Fruit fly (Drosophila melanogaster) whole organism, embryonic: ENCODE results near the gene CG1233.

Experiments
- ATbp ChIP-seq: fragments of 200-800 bp; sonication (Bioruptor generic); optimal IDR thresholded peaks from 2 replicates; lab custom pipeline; 2017; ENCODE audit warnings: missing biosample characterization, mild to moderate bottlenecking, missing genetic modification characterization, missing genetic modification reagents
- Bgb ChIP-seq: fragments of 200-800 bp; sonication (Bioruptor generic); IDR thresholded peaks from 2 replicates; pipeline ENCODE4 v1.3.6; 2022; ENCODE audit warnings: missing biosample characterization, missing genetic modification characterization; ENCODE audit not compliant: partially characterized antibody
- CG10543 ChIP-seq: fragments of 200-800 bp; sonication (Bioruptor generic); optimal IDR thresholded peaks from 3 replicates; lab custom pipeline; 2017; ENCODE audit warnings: missing biosample characterization, mild to moderate bottlenecking, missing genetic modification characterization, moderate library complexity
- CG11695 ChIP-seq: fragments of 200-800 bp; sonication (Bioruptor generic); IDR thresholded peaks from 3 replicates; pipeline ENCODE4 v1.3.6; 2022; ENCODE audit warnings: missing biosample characterization, missing genetic modification characterization
- CG11723 ChIP-seq: fragments of 200-800 bp; sonication (Bioruptor generic); optimal IDR thresholded peaks from 2 replicates; lab custom pipeline; 2017; ENCODE audit warnings: missing biosample characterization, mild to moderate bottlenecking, missing genetic modification characterization
- CG12236 ChIP-seq: fragments of 200-800 bp; sonication (Bioruptor generic); optimal IDR thresholded peaks from 2 replicates; lab custom pipeline; 2016; ENCODE audit warnings: missing biosample characterization, missing genetic modification characterization
- CG12299 ChIP-seq: fragments of 200-800 bp; sonication (Bioruptor generic); optimal IDR thresholded peaks from 2 replicates; lab custom pipeline; 2018; ENCODE audit warnings: missing biosample characterization, mild to moderate bottlenecking, missing genetic modification characterization
- CG12659 ChIP-seq: fragments of 200-800 bp; sonication (Bioruptor generic); optimal IDR thresholded peaks from 3 replicates; lab custom pipeline; 2017; ENCODE audit warnings: mild to moderate bottlenecking, missing biosample characterization, missing genetic modification reagents, missing genetic modification characterization
- CG12769 ChIP-seq: fragments of 200-800 bp; sonication (Bioruptor generic); optimal IDR thresholded peaks from 2 replicates; lab custom pipeline; 2019; ENCODE audit warnings: missing biosample characterization, mild to moderate bottlenecking, missing genetic modification characterization, moderate library complexity
- CG13287 ChIP-seq: fragments of 200-800 bp; sonication (Bioruptor generic); IDR thresholded peaks from 2 replicates; pipeline ENCODE4 v1.3.6; 2022; ENCODE audit warnings: missing biosample characterization, missing genetic modification characterization; ENCODE audit not compliant: partially characterized antibody
- CG13894 ChIP-seq: fragments of 200-800 bp; sonication (Bioruptor generic); optimal IDR thresholded peaks from 3 replicates; lab custom pipeline; 2018; ENCODE audit warnings: missing biosample characterization, mild to moderate bottlenecking, missing genetic modification characterization, moderate library complexity
- CG15269 ChIP-seq: fragments of 200-800 bp; sonication (Bioruptor generic); optimal IDR thresholded peaks from 2 replicates; lab custom pipeline; 2018; ENCODE audit warnings: missing biosample characterization, mild to moderate bottlenecking, missing genetic modification characterization, moderate library complexity
- CG15601 ChIP-seq: fragments of 200-800 bp; sonication (Bioruptor generic); optimal IDR thresholded peaks from 3 replicates; lab custom pipeline; 2019; ENCODE audit warnings: missing biosample characterization, mild to moderate bottlenecking, missing genetic modification characterization, moderate library complexity
- CG1603 ChIP-seq: fragments of 200-800 bp; sonication (Bioruptor generic); optimal IDR thresholded peaks from 2 replicates; lab custom pipeline; 2019; ENCODE audit warnings: missing biosample characterization, mild to moderate bottlenecking, missing genetic modification characterization, moderate library complexity
- CG18619 ChIP-seq: fragments of 200-800 bp; sonication (Bioruptor generic); optimal IDR thresholded peaks from 3 replicates; lab custom pipeline; 2017; ENCODE audit warnings: missing biosample characterization, mild to moderate bottlenecking, missing genetic modification characterization
- CG18764 ChIP-seq: fragments of 200-800 bp; sonication (Bioruptor generic); optimal IDR thresholded peaks from 3 replicates; lab custom pipeline; 2016; ENCODE audit warnings: missing biosample characterization, missing genetic modification characterization
- CG2116 ChIP-seq: fragments of 200-800 bp; sonication (Bioruptor generic); optimal IDR thresholded peaks from 3 replicates; lab custom pipeline; 2018; ENCODE audit warnings: missing biosample characterization, mild to moderate bottlenecking, missing genetic modification characterization
- CG3407 ChIP-seq: fragments of 200-800 bp; sonication (Bioruptor generic); optimal IDR thresholded peaks from 2 replicates; lab custom pipeline; 2018; ENCODE audit warnings: missing biosample characterization, mild to moderate bottlenecking, missing genetic modification characterization
- CG8290 ChIP-seq, 3 experiments: fragments of 200-800 bp; sonication (Bioruptor generic); optimal IDR thresholded peaks; 2 replicates each; lab custom pipeline; 2016 to 2019; ENCODE audit warnings: missing biosample characterization in 3 of 3, missing genetic modification characterization in 3 of 3, mild to moderate bottlenecking in 2 of 3, moderate library complexity in 1 of 3
- CG8924 ChIP-seq: fragments of 200-800 bp; optimal IDR thresholded peaks from 3 replicates; lab custom pipeline; 2019; ENCODE audit warnings: missing biosample characterization, mild to moderate bottlenecking, missing genetic modification characterization, moderate library complexity
- CTCF ChIP-seq: fragments of 200-800 bp; sonication (Bioruptor generic); optimal IDR thresholded peaks from 2 replicates; lab custom pipeline; 2017; ENCODE audit warnings: missing biosample characterization, mild to moderate bottlenecking, missing genetic modification characterization, moderate library complexity
- Deaf1 ChIP-seq: fragments of 200-800 bp; optimal IDR thresholded peaks from 3 replicates; lab custom pipeline; 2019; ENCODE audit warnings: missing biosample characterization, mild to moderate bottlenecking, missing genetic modification characterization, moderate library complexity
- Doc3 ChIP-seq: fragments of 200-800 bp; sonication (Bioruptor generic); IDR thresholded peaks from 3 replicates; pipeline ENCODE4 v1.3.6; 2022; ENCODE audit warnings: missing biosample characterization, missing genetic modification characterization; ENCODE audit not compliant: partially characterized antibody
- Dp ChIP-seq: fragments of 200-800 bp; sonication (Bioruptor generic); optimal IDR thresholded peaks from 2 replicates; lab custom pipeline; 2018; ENCODE audit warnings: missing biosample characterization, mild to moderate bottlenecking, missing genetic modification characterization, moderate library complexity
- Hmr ChIP-seq: fragments of 200-800 bp; sonication (Bioruptor generic); optimal IDR thresholded peaks from 3 replicates; lab custom pipeline; 2017; ENCODE audit warnings: mild to moderate bottlenecking, missing biosample characterization, missing genetic modification reagents, missing genetic modification characterization
- Hr78 ChIP-seq, 2 experiments: fragments of 200-800 bp in 1 of 2; fragments of >200 bp in 1 of 2; sonication (Bioruptor generic) in 1 of 2; optimal IDR thresholded peaks; 2 replicates each; lab custom pipeline; 2017 to 2019; ENCODE audit warnings: missing biosample characterization in 2 of 2, missing genetic modification characterization in 2 of 2, mild to moderate bottlenecking in 1 of 2, moderate library complexity in 1 of 2
- Jarid2 ChIP-seq: fragments of 200-800 bp; sonication (Bioruptor generic); optimal IDR thresholded peaks from 3 replicates; lab custom pipeline; 2017; ENCODE audit warnings: mild to moderate bottlenecking, missing biosample characterization, missing genetic modification reagents, missing genetic modification characterization
- Meics ChIP-seq: fragments of 200-800 bp; sonication (Bioruptor generic); optimal IDR thresholded peaks from 2 replicates; lab custom pipeline; 2017; ENCODE audit warnings: missing biosample characterization, mild to moderate bottlenecking, missing genetic modification characterization
- Myb ChIP-seq: fragments of 200-800 bp; sonication (Bioruptor generic); optimal IDR thresholded peaks from 2 replicates; lab custom pipeline; 2016; ENCODE audit warnings: missing biosample characterization, missing genetic modification characterization
- Nf-YB ChIP-seq: fragments of 200-800 bp; sonication (Bioruptor generic); optimal IDR thresholded peaks from 3 replicates; lab custom pipeline; 2019; ENCODE audit warnings: missing biosample characterization, mild to moderate bottlenecking, missing genetic modification characterization, moderate library complexity
- Sin3A ChIP-seq: fragments of >200 bp; optimal IDR thresholded peaks from 2 replicates; lab custom pipeline; 2018
- abd-A ChIP-seq: fragments of 200-800 bp; sonication (Bioruptor generic); optimal IDR thresholded peaks from 3 replicates; lab custom pipeline; 2019; ENCODE audit warnings: missing biosample characterization, mild to moderate bottlenecking, missing genetic modification characterization, moderate library complexity
- amos ChIP-seq: fragments of 200-800 bp; sonication (Bioruptor generic); IDR thresholded peaks from 2 replicates; pipeline ENCODE4 v1.3.6; 2022; ENCODE audit warnings: missing biosample characterization, missing genetic modification characterization; ENCODE audit not compliant: partially characterized antibody
- chinmo ChIP-seq: fragments of 200-800 bp; sonication (Bioruptor generic); IDR thresholded peaks from 4 replicates; pipeline ENCODE4 v1.3.6; 2022; ENCODE audit warnings: missing biosample characterization, missing genetic modification characterization; ENCODE audit not compliant: partially characterized antibody
- chm ChIP-seq: fragments of 200-800 bp; sonication (Bioruptor generic); IDR thresholded peaks from 2 replicates; pipeline ENCODE4 v1.3.6; 2022; ENCODE audit warnings: missing biosample characterization, missing genetic modification characterization
- ci ChIP-seq: fragments of 200-800 bp; sonication (Bioruptor generic); IDR thresholded peaks from 3 replicates; pipeline ENCODE4 v1.3.6; 2022; ENCODE audit warnings: missing biosample characterization, missing genetic modification characterization
- ftz-f1 ChIP-seq: fragments of 200-800 bp; sonication (Bioruptor generic); optimal IDR thresholded peaks from 2 replicates; lab custom pipeline; 2016; ENCODE audit warnings: missing biosample characterization, missing genetic modification characterization
- insv ChIP-seq, 2 experiments: fragments of 200-800 bp; sonication (Bioruptor generic); optimal IDR thresholded peaks; 3 replicates each; lab custom pipeline; 2016 to 2018; ENCODE audit warnings: missing biosample characterization in 2 of 2, missing genetic modification characterization in 2 of 2
- mirr ChIP-seq: fragments of 200-800 bp; sonication (Bioruptor generic); optimal IDR thresholded peaks from 3 replicates; lab custom pipeline; 2018; ENCODE audit warnings: missing biosample characterization, mild to moderate bottlenecking, missing genetic modification characterization
- nom ChIP-seq: fragments of 200-800 bp; sonication (Bioruptor generic); optimal IDR thresholded peaks from 2 replicates; lab custom pipeline; 2017; ENCODE audit warnings: missing biosample characterization, missing genetic modification characterization, mild to moderate bottlenecking, moderate library complexity, missing genetic modification reagents
- onecut ChIP-seq: fragments of 200-800 bp; sonication (Bioruptor generic); IDR thresholded peaks from 2 replicates; pipeline ENCODE4 v1.3.6; 2022; ENCODE audit warnings: missing biosample characterization, missing genetic modification characterization
- pros ChIP-seq: fragments of 200-800 bp; sonication (Bioruptor generic); optimal IDR thresholded peaks from 3 replicates; lab custom pipeline; 2019; ENCODE audit warnings: missing biosample characterization, mild to moderate bottlenecking, missing genetic modification characterization, moderate library complexity
- pzg ChIP-seq: fragments of 200-800 bp; sonication (Bioruptor generic); optimal IDR thresholded peaks from 3 replicates; lab custom pipeline; 2018; ENCODE audit warnings: missing biosample characterization, mild to moderate bottlenecking, missing genetic modification characterization, moderate library complexity
- sd ChIP-seq: fragments of 200-800 bp; sonication (Bioruptor generic); optimal IDR thresholded peaks from 3 replicates; lab custom pipeline; 2018; ENCODE audit warnings: missing biosample characterization, mild to moderate bottlenecking, missing genetic modification characterization, moderate library complexity
- sima ChIP-seq: fragments of 200-800 bp; sonication (Bioruptor generic); optimal IDR thresholded peaks from 2 replicates; lab custom pipeline; 2016; ENCODE audit warnings: missing biosample characterization, missing genetic modification characterization
- sqz ChIP-seq: fragments of 200-800 bp; sonication (Bioruptor generic); optimal IDR thresholded peaks from 3 replicates; lab custom pipeline; 2018; ENCODE audit warnings: missing biosample characterization, mild to moderate bottlenecking, missing genetic modification characterization
- sug ChIP-seq: fragments of 200-800 bp; optimal IDR thresholded peaks from 2 replicates; lab custom pipeline; 2019; ENCODE audit warnings: missing biosample characterization, mild to moderate bottlenecking, missing genetic modification characterization, moderate library complexity

CG1233 gene

DNA sequence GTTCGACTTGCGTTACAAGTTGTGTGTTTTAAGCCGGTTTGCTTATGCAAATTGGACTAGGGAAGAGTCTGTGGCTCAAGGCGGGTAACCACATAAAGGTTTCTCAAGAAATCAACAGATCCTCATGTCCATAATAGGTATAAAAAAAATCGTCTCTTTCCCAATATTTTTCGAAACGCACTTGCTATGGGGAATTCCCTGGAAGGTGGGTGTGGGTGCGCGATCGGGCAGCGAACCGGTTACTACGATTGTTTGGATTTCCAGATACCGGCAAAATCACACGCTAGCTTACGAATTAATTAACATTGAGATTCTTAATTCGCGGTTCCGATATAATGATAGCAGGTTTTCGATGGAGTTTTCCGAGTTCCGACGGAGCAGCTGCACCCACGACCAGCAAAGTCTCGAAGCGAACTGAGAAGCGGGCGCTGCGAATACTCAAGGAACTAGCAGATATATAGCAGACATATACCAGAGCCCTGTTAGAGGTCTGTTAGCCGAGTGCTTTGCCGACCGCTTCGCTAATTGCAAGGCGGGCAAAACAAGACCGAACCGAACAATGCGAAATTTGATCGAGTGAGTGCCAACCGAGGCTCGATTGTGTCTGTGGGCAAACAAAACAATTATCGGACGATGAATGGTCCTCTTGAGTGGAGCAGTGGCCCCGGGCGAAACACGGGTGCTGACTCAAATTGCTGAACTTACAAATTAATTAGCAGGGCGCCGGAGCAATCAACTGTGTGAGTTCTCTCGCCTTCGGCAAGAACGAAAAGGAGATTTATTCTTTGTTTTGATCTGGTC, 20.0 kb upstream of the CG1233 start:
- TF ChIP-seq sd (tag; lab: Kevin White, UChicago) (peak; percentile 41), CG3407 (no peak), sug (peak; percentile 1), CG18764 (no peak), CG15269 (tag; lab: Kevin White, UChicago) (peak; percentile 4), CG13287 (GFP tag; lab: Robert Waterston, UW) (peak; percentile 42; the same call in 1 of the 2 replicates), sqz (GFP tag; lab: Kevin White, UChicago) (no peak), ATbp (GFP tag; lab: Kevin White, UChicago) (no peak), CG12299 (no peak), amos (GFP tag; lab: Robert Waterston, UW) (0 out of 2 replicates have a peak, but pooled peaks have one; percentile 12), Sin3A (no peak), CG13894 (tag; lab: Kevin White, UChicago) (peak; percentile 45), sima (GFP tag; lab: Kevin White, UChicago) (no peak), CG12236 (GFP tag; lab: Kevin White, UChicago) (no peak), nom (GFP tag; lab: Kevin White, UChicago) (peak; percentile 53), insv (GFP tag; optimal IDR thresholded peaks at IDR 0.05; lab: Kevin White, UChicago) (no peak), pros (GFP tag; lab: Kevin White, UChicago) (peak; percentile 62), chinmo (GFP tag; lab: Robert Waterston, UW) (peak; percentile 81; the same call in 2 of the 4 replicates), Bgb (GFP tag; lab: Robert Waterston, UW) (peak; percentile 26; the same call in 1 of the 2 replicates), CG8290 (GFP tag; optimal IDR thresholded peaks at IDR 0.05; lab: Kevin White, UChicago) (no peak), CG8290 (tag; optimal IDR thresholded peaks at IDR 0.05; lab: Kevin White, UChicago) (peak in 1 of 2 experiments; percentile 30), mirr (GFP tag; lab: Kevin White, UChicago) (peak; percentile 0), abd-A (tag; lab: Kevin White, UChicago) (peak; percentile 44), CG10543 (GFP tag; lab: Kevin White, UChicago) (peak; percentile 5), Deaf1 (tag; lab: Kevin White, UChicago) (peak; percentile 60), ci (GFP tag; lab: Robert Waterston, UW) (0 out of 3 replicates have a peak, but pooled peaks have one; percentile 17), CG12769 (tag; lab: Kevin White, UChicago) (peak; percentile 26), Jarid2 (GFP tag; lab: Kevin White, UChicago) (peak; percentile 43), ftz-f1 (peak; percentile 44), CG11695 (GFP tag; lab: Robert Waterston, UW) (no peak), CG2116 (GFP tag; lab: Kevin White, UChicago) (no peak), CG11723 (GFP tag; lab: Kevin White, UChicago) (no peak)

DNA sequence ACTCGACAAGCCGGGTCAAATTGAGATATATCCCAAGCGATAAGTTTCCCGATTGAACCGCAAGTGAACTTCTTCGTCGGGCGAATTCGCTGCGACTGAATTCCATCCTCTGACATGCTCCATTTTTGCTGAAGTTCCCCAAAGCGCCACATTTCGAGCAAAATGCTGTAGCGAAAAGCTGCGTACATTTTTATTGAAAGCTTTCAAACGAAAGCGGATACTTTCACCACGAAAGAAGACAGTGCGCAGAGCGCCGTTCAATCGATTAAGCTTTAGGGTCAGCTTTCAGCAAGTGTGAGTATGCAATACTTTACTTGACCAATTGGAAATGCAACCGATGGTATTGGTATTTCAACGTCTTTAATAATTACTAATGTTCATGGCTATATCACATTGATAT, 18.4 kb upstream of the CG1233 start, which contains the start of gene mthl10:
mthl10 (minus strand) TSS at position 77 of the 400 bp plus-strand sequence.
- no peak for TF ChIP-seq Meics (GFP tag; lab: Kevin White, UChicago)
- TF ChIP-seq Doc3 (GFP tag; lab: Robert Waterston, UW), result no peak
- TF ChIP-seq CG1603 (tag; lab: Kevin White, UChicago), result peak; percentile 15
- no peak for TF ChIP-seq CG8924
- TF ChIP-seq pzg (GFP tag; lab: Kevin White, UChicago), result peak; percentile 29
- TF ChIP-seq chm (GFP tag; lab: Robert Waterston, UW), result no peak
- TF ChIP-seq onecut (GFP tag; lab: Robert Waterston, UW), result peak; percentile 89
- peak; percentile 24 for TF ChIP-seq Dp (GFP tag; lab: Kevin White, UChicago)
- TF ChIP-seq sug, result peak; percentile 11
- peak; percentile 91 for TF ChIP-seq CTCF (GFP tag; lab: Kevin White, UChicago)
- peak; percentile 13 for TF ChIP-seq Myb (GFP tag; lab: Kevin White, UChicago)
- peak; percentile 52 for TF ChIP-seq Hmr
- TF ChIP-seq Nf-YB (GFP tag; lab: Kevin White, UChicago), result peak; percentile 20
- no peak for TF ChIP-seq CG18619
- no peak for TF ChIP-seq mirr (GFP tag; lab: Kevin White, UChicago)
- peak in 1 of 2 experiments; percentile 98 for TF ChIP-seq Hr78 (GFP tag; optimal IDR thresholded peaks at IDR 0.05; lab: Kevin White, UChicago)
- TF ChIP-seq CG12659, result peak; percentile 10
- TF ChIP-seq CG15601, result peak; percentile 80
